Worm (Caenorhabditis elegans): ENCODE measurements around the gene klp-6.

Gene klp-6

ce11 chrIII:4998111-4998859, 32.4 kb upstream of the klp-6 start, which contains the start of gene tmem-131:
TSS of gene tmem-131 (minus strand) at chrIII:4998161.
- TF ChIP-seq ztf-4 (tag; optimal IDR thresholded peaks at IDR 0.05): no peak
- peak; percentile 83 for TF ChIP-seq nhr-23 (tag; optimal IDR thresholded peaks at IDR 0.05)
- TF ChIP-seq nhr-43 (tag; optimal IDR thresholded peaks at IDR 0.05; ENCODE audit: poor library complexity, severe bottlenecking): no peak
- peak; percentile 79 for TF ChIP-seq ceh-28 (tag; optimal IDR thresholded peaks at IDR 0.05)
- TF ChIP-seq aly-2 (tag; optimal IDR thresholded peaks at IDR 0.05): no peak
- TF ChIP-seq lsy-12 (tag; optimal IDR thresholded peaks at IDR 0.05): no peak
- no peak for TF ChIP-seq ceh-9 (tag; optimal IDR thresholded peaks at IDR 0.05)
- TF ChIP-seq nhr-25 (tag; optimal IDR thresholded peaks at IDR 0.05): peak; percentile 91
- TF ChIP-seq nfya-1 (tag; optimal IDR thresholded peaks at IDR 0.05; ENCODE audit: insufficient read depth): peak; percentile 36
- no peak for TF ChIP-seq egl-5 (tag; optimal IDR thresholded peaks at IDR 0.05)
- no peak for TF ChIP-seq nhr-11 (tag; optimal IDR thresholded peaks at IDR 0.05)
- no peak for TF ChIP-seq nhr-28 (tag; optimal IDR thresholded peaks at IDR 0.05)

- TF ChIP-seq zag-1 (tag; optimal IDR thresholded peaks at IDR 0.05) (no peak), nfya-1 (tag; optimal IDR thresholded peaks at IDR 0.05; ENCODE audit: insufficient read depth) (peak; percentile 5), nhr-237 (tag; optimal IDR thresholded peaks at IDR 0.05) (no peak), aly-2 (tag; optimal IDR thresholded peaks at IDR 0.05) (no peak), fos-1 (tag; optimal IDR thresholded peaks at IDR 0.05) (no peak), snpc-4 (tag; optimal IDR thresholded peaks at IDR 0.05) (peak; percentile 2), elt-3 (tag; optimal IDR thresholded peaks at IDR 0.05) (no peak)
Observed at ce11 chrIII:4998956-4999425, 31.7 kb upstream of the klp-6 start, which contains the start of gene smcr-8. TSS of gene smcr-8 (plus strand) at chrIII:4999375.

ce11 chrIII:5002231-5002630, 28.5 kb upstream of the klp-6 start, which contains the start of gene R144.10:
TSS of gene R144.10 (minus strand) at chrIII:5002331.
- TF ChIP-seq nhr-25 (tag; optimal IDR thresholded peaks at IDR 0.05) (no peak), ztf-4 (tag; optimal IDR thresholded peaks at IDR 0.05) (no peak), jun-1 (tag; optimal IDR thresholded peaks at IDR 0.05) (no peak), tbx-2 (tag; optimal IDR thresholded peaks at IDR 0.05) (no peak), elt-2 (tag; optimal IDR thresholded peaks at IDR 0.05) (no peak), pqm-1 (tag; optimal IDR thresholded peaks at IDR 0.05) (no peak), ztf-11 (tag; optimal IDR thresholded peaks at IDR 0.05) (no peak), egl-27 (tag; optimal IDR thresholded peaks at IDR 0.05) (no peak)

ce11 chrIII:5004621-5005020, 26.1 kb upstream of the klp-6 start, which contains the start of gene R144.6:
TSS of gene R144.6 (minus strand) at chrIII:5004721.
- no peak for TF ChIP-seq R02D3.7 (tag; optimal IDR thresholded peaks at IDR 0.05)
- TF ChIP-seq ceh-16 (tag; optimal IDR thresholded peaks at IDR 0.05): no peak
- TF ChIP-seq ZK546.5 (tag; optimal IDR thresholded peaks at IDR 0.05): no peak
- TF ChIP-seq nhr-11 (tag; optimal IDR thresholded peaks at IDR 0.05): no peak
- no peak for TF ChIP-seq nhr-23 (tag; optimal IDR thresholded peaks at IDR 0.05)
- TF ChIP-seq daf-12 (tag; optimal IDR thresholded peaks at IDR 0.05): no peak
- no peak for TF ChIP-seq lin-15B (tag; optimal IDR thresholded peaks at IDR 0.05)
- no peak for TF ChIP-seq pqm-1 (tag; optimal IDR thresholded peaks at IDR 0.05)
- TF ChIP-seq ama-1 (optimal IDR thresholded peaks at IDR 0.05): no peak
- no peak for TF ChIP-seq elt-3 (tag; optimal IDR thresholded peaks at IDR 0.05)
- TF ChIP-seq mdl-1 (tag; optimal IDR thresholded peaks at IDR 0.05): no peak
- no peak for TF ChIP-seq fkh-10 (GFP tag; optimal IDR thresholded peaks at IDR 0.05)

- TF ChIP-seq nfya-1 (tag; optimal IDR thresholded peaks at IDR 0.05; ENCODE audit: insufficient read depth): no peak
- TF ChIP-seq ztf-11 (tag; optimal IDR thresholded peaks at IDR 0.05): no peak
- no peak for TF ChIP-seq eor-1 (tag; optimal IDR thresholded peaks at IDR 0.05)
Observed at ce11 chrIII:5006881-5007280, 23.8 kb upstream of the klp-6 start, which contains the start of gene R144.12. TSS of gene R144.12 (minus strand) at chrIII:5006981.

Data from whole organism, L3 larva.